Worm (Caenorhabditis elegans) whole organism, young adult: ENCODE data around the gene npax-4.
A peak's percentile ranks its signal among the peaks of the same experiment; 100 is the strongest.

ENCODE experiments used
- B0035.1 ChIP-seq: sonication (generic microtip); optimal IDR thresholded peaks from 2 replicates; lab custom pipeline; 2016; ENCODE audit warnings: missing genetic modification characterization, mild to moderate bottlenecking, missing compliant biosample characterization, missing genotype, missing genetic modification reagents
- B0261.1 ChIP-seq: sonication (generic microtip); optimal IDR thresholded peaks from 2 replicates; lab custom pipeline; 2016; ENCODE audit warnings: mild to moderate bottlenecking, missing genetic modification characterization, moderate library complexity, missing compliant biosample characterization
- B0336.3 ChIP-seq: fragments of 200-800 bp; sonication (Bioruptor generic); IDR thresholded peaks from 2 replicates; pipeline ENCODE4 v1.3.6; 2022; ENCODE audit warnings: missing genetic modification characterization, missing compliant biosample characterization
- C06A6.2 ChIP-seq: fragments of 200-800 bp; sonication (Bioruptor generic); conservative IDR thresholded peaks from 2 replicates; pipeline ENCODE4 v1.3.6; 2022; ENCODE audit warnings: missing genetic modification characterization, missing compliant biosample characterization
- F10E7.11 ChIP-seq: sonication (generic microtip); optimal IDR thresholded peaks from 2 replicates; lab custom pipeline; 2017; ENCODE audit warnings: mild to moderate bottlenecking, missing genetic modification characterization, moderate library complexity, missing compliant biosample characterization
- F22D6.2 ChIP-seq: sonication (generic microtip); optimal IDR thresholded peaks from 2 replicates; lab custom pipeline; 2016; ENCODE audit warnings: mild to moderate bottlenecking, missing genetic modification characterization, missing compliant biosample characterization
- K12H6.12 ChIP-seq: fragments of 200-800 bp; sonication (Bioruptor generic); optimal IDR thresholded peaks from 2 replicates; lab custom pipeline; 2018; ENCODE audit warnings: mild to moderate bottlenecking, missing genetic modification characterization, missing compliant biosample characterization
- Y53G8AR.9 ChIP-seq: fragments of 200-800 bp; sonication (Bioruptor generic); conservative IDR thresholded peaks from 2 replicates; pipeline ENCODE4 v1.3.6; 2022; ENCODE audit warnings: missing genetic modification reagents, missing genetic modification characterization, missing compliant biosample characterization
- Y67H2A.10 ChIP-seq: fragments of 200-800 bp; sonication (Bioruptor generic); conservative IDR thresholded peaks from 2 replicates; pipeline ENCODE4 v1.3.6; 2022; ENCODE audit warnings: missing genetic modification reagents, missing genetic modification characterization, missing compliant biosample characterization
- Y79H2A.3 ChIP-seq: fragments of 200-800 bp; sonication (Bioruptor generic); conservative IDR thresholded peaks from 2 replicates; pipeline ENCODE4 v1.3.6; 2022; ENCODE audit warnings: missing genetic modification reagents, missing genetic modification characterization, missing compliant biosample characterization
- ZK185.1 ChIP-seq: sonication (generic microtip); optimal IDR thresholded peaks from 2 replicates; lab custom pipeline; 2016; ENCODE audit warnings: mild to moderate bottlenecking, missing genetic modification characterization, missing compliant biosample characterization; ENCODE audit not compliant: poor library complexity, severe bottlenecking
- aptf-2 ChIP-seq: fragments of 200-800 bp; sonication (Bioruptor generic); conservative IDR thresholded peaks from 2 replicates; pipeline ENCODE4 v1.3.6; 2022; ENCODE audit warnings: missing genetic modification reagents, missing genetic modification characterization, missing compliant biosample characterization
- attf-3 ChIP-seq: fragments of 200-800 bp; sonication (Bioruptor generic); conservative IDR thresholded peaks from 2 replicates; pipeline ENCODE4 v1.3.6; 2022; ENCODE audit warnings: missing genetic modification reagents, missing genetic modification characterization, missing compliant biosample characterization
- ceh-40 ChIP-seq: fragments of 200-800 bp; sonication (Bioruptor generic); IDR thresholded peaks from 2 replicates; pipeline ENCODE4 v1.3.6; 2022; ENCODE audit warnings: missing genetic modification characterization, missing compliant biosample characterization
- efl-1 ChIP-seq: fragments of 150-350 bp; optimal IDR thresholded peaks from 2 replicates; lab custom pipeline; 2014; ENCODE audit warnings: missing biosample characterization, missing genetic modification reagents, missing genetic modification characterization
- egl-18 ChIP-seq: fragments of 200-800 bp; sonication (Bioruptor generic); IDR thresholded peaks from 2 replicates; pipeline ENCODE4 v1.3.6; 2022; ENCODE audit warnings: missing genetic modification reagents, missing genetic modification characterization, missing compliant biosample characterization
- egl-44 ChIP-seq: fragments of 200-800 bp; sonication (Bioruptor generic); IDR thresholded peaks from 2 replicates; pipeline ENCODE4 v1.3.6; 2022; ENCODE audit warnings: missing genetic modification reagents, missing genetic modification characterization, missing compliant biosample characterization
- ekl-4 ChIP-seq: fragments of 200-800 bp; sonication (Bioruptor generic); IDR thresholded peaks from 2 replicates; pipeline ENCODE4 v1.3.6; 2022; ENCODE audit warnings: missing genetic modification reagents, missing genetic modification characterization, missing compliant biosample characterization
- hlh-26 ChIP-seq: fragments of 200-800 bp; sonication (Bioruptor generic); conservative IDR thresholded peaks from 2 replicates; pipeline ENCODE4 v1.3.6; 2022; ENCODE audit warnings: missing genetic modification reagents, missing genetic modification characterization, missing compliant biosample characterization
- hrde-1 ChIP-seq: sonication (generic microtip); optimal IDR thresholded peaks from 2 replicates; lab custom pipeline; 2016; ENCODE audit warnings: missing genetic modification characterization, mild to moderate bottlenecking, missing compliant biosample characterization, moderate library complexity, missing genotype, missing genetic modification reagents, borderline replicate concordance
- lag-1 ChIP-seq: fragments of 200-800 bp; sonication (Bioruptor generic); IDR thresholded peaks from 2 replicates; pipeline ENCODE4 v1.3.6; 2022; ENCODE audit warnings: missing genetic modification reagents, missing genetic modification characterization, missing compliant biosample characterization
- let-607 ChIP-seq, 2 experiments: fragments of 200-800 bp in 1 of 2; sonication (Bioruptor generic) in 1 of 2; sonication (generic microtip) in 1 of 2; optimal IDR thresholded peaks; 2 replicates each; lab custom pipeline; 2016 to 2018; ENCODE audit warnings: mild to moderate bottlenecking in 2 of 2, missing compliant biosample characterization in 2 of 2, missing genetic modification characterization in 2 of 2, moderate library complexity in 2 of 2, missing genotype in 1 of 2
- lin-26 ChIP-seq: fragments of 200-800 bp; sonication (Bioruptor generic); IDR thresholded peaks from 2 replicates; pipeline ENCODE4 v1.3.6; 2022; ENCODE audit warnings: missing genetic modification reagents, missing genetic modification characterization, missing compliant biosample characterization
- lin-35 ChIP-seq, 3 experiments: fragments of 150-350 bp in 2 of 3; sonication (generic microtip) in 1 of 3; optimal IDR thresholded peaks; 2 replicates each; lab custom pipeline; 2014 to 2018; ENCODE audit warnings: missing biosample characterization in 3 of 3, missing genetic modification characterization in 3 of 3, missing genetic modification reagents in 3 of 3
- lir-1 ChIP-seq: fragments of 200-800 bp; sonication (Bioruptor generic); conservative IDR thresholded peaks from 2 replicates; pipeline ENCODE4 v1.3.6; 2022; ENCODE audit warnings: missing genetic modification reagents, missing genetic modification characterization, missing compliant biosample characterization
- lsl-1 ChIP-seq: fragments of 200-800 bp; sonication (Bioruptor generic); optimal IDR thresholded peaks from 2 replicates; lab custom pipeline; 2018; ENCODE audit warnings: mild to moderate bottlenecking, missing genetic modification characterization, moderate library complexity, missing compliant biosample characterization
- lsy-27 ChIP-seq: sonication (generic microtip); optimal IDR thresholded peaks from 2 replicates; lab custom pipeline; 2017; ENCODE audit warnings: missing genetic modification characterization, mild to moderate bottlenecking, missing compliant biosample characterization, antibody characterized with exemption, missing genotype, borderline replicate concordance; ENCODE audit not compliant: insufficient read depth
- mel-28 ChIP-seq: sonication (generic microtip); optimal IDR thresholded peaks from 2 replicates; lab custom pipeline; 2016; ENCODE audit warnings: borderline replicate concordance, mild to moderate bottlenecking, missing genetic modification characterization, missing compliant biosample characterization
- mes-4 ChIP-seq: sonication (generic microtip); optimal IDR thresholded peaks from 2 replicates; lab custom pipeline; 2016; ENCODE audit warnings: missing genotype, missing genetic modification characterization, missing compliant biosample characterization
- mxl-1 ChIP-seq: sonication (generic microtip); optimal IDR thresholded peaks from 2 replicates; lab custom pipeline; 2016; ENCODE audit warnings: missing genetic modification characterization, missing compliant biosample characterization
- nfya-1 ChIP-seq: sonication (generic microtip); optimal IDR thresholded peaks from 2 replicates; lab custom pipeline; 2017; ENCODE audit warnings: antibody characterized with exemption, missing compliant biosample characterization, missing genetic modification characterization, borderline replicate concordance; ENCODE audit not compliant: insufficient read depth
- nhr-179 ChIP-seq: sonication (generic microtip); optimal IDR thresholded peaks from 2 replicates; lab custom pipeline; 2016; ENCODE audit warnings: mild to moderate bottlenecking, missing genetic modification characterization, missing compliant biosample characterization
- pbrm-1 ChIP-seq: fragments of 200-800 bp; sonication (Bioruptor generic); IDR thresholded peaks from 2 replicates; pipeline ENCODE4 v1.3.6; 2022; ENCODE audit warnings: missing genetic modification reagents, missing genetic modification characterization, missing compliant biosample characterization
- rcor-1 ChIP-seq: fragments of 200-800 bp; sonication (Bioruptor generic); IDR thresholded peaks from 2 replicates; pipeline ENCODE4 v1.3.6; 2022; ENCODE audit warnings: missing genetic modification reagents, missing genetic modification characterization, missing compliant biosample characterization
- rec-8 ChIP-seq, 2 experiments: sonication (generic microtip); optimal IDR thresholded peaks; 2 replicates each; lab custom pipeline; 2016; ENCODE audit warnings: mild to moderate bottlenecking in 2 of 2, missing genetic modification characterization in 2 of 2, missing genetic modification reagents in 2 of 2, missing genotype in 2 of 2, missing biosample characterization in 1 of 2, missing compliant biosample characterization in 1 of 2, moderate library complexity in 1 of 2
- repo-1 ChIP-seq: sonication (generic microtip); optimal IDR thresholded peaks from 2 replicates; lab custom pipeline; 2017; ENCODE audit warnings: mild to moderate bottlenecking, missing genetic modification characterization, missing compliant biosample characterization
- rpc-1 ChIP-seq, 2 experiments: fragments of 150-350 bp in 1 of 2; sonication (generic microtip) in 1 of 2; optimal IDR thresholded peaks; 2 replicates each; lab custom pipeline; 2014 to 2018; ENCODE audit warnings: missing biosample characterization in 1 of 2, missing genetic modification characterization in 1 of 2, missing genetic modification reagents in 1 of 2, missing genotype in 1 of 2
- sdz-38 ChIP-seq: sonication (generic microtip); optimal IDR thresholded peaks from 2 replicates; lab custom pipeline; 2016; ENCODE audit warnings: missing genotype, missing genetic modification characterization, missing compliant biosample characterization
- snpc-1.3 ChIP-seq: sonication (generic microtip); optimal IDR thresholded peaks from 2 replicates; lab custom pipeline; 2017; ENCODE audit warnings: missing genetic modification characterization, mild to moderate bottlenecking, missing compliant biosample characterization, antibody characterized with exemption, moderate library complexity, missing genotype, missing genetic modification reagents; ENCODE audit not compliant: insufficient read depth
- tbp1 ChIP-seq: fragments of 200-800 bp; sonication (Bioruptor generic); optimal IDR thresholded peaks from 2 replicates; lab custom pipeline; 2018; ENCODE audit warnings: mild to moderate bottlenecking, missing genetic modification characterization, missing compliant biosample characterization
- unc-130 ChIP-seq: sonication (generic microtip); optimal IDR thresholded peaks from 2 replicates; lab custom pipeline; 2016; ENCODE audit warnings: missing genetic modification reagents, missing genetic modification characterization, missing compliant biosample characterization
- unc-62 ChIP-seq: fragments of 150-350 bp; optimal IDR thresholded peaks from 2 replicates; lab custom pipeline; 2014; ENCODE audit warnings: missing biosample characterization, missing genetic modification reagents, missing genetic modification characterization
- zfh-2 ChIP-seq: fragments of 200-800 bp; sonication (Bioruptor generic); conservative IDR thresholded peaks from 2 replicates; pipeline ENCODE4 v1.3.6; 2022; ENCODE audit warnings: missing genetic modification reagents, missing genetic modification characterization, missing compliant biosample characterization
- ztf-22 ChIP-seq: fragments of 200-800 bp; sonication (Bioruptor generic); optimal IDR thresholded peaks from 2 replicates; lab custom pipeline; 2018; ENCODE audit warnings: mild to moderate bottlenecking, missing genetic modification characterization, moderate library complexity, missing compliant biosample characterization

npax-4 gene

DNA sequence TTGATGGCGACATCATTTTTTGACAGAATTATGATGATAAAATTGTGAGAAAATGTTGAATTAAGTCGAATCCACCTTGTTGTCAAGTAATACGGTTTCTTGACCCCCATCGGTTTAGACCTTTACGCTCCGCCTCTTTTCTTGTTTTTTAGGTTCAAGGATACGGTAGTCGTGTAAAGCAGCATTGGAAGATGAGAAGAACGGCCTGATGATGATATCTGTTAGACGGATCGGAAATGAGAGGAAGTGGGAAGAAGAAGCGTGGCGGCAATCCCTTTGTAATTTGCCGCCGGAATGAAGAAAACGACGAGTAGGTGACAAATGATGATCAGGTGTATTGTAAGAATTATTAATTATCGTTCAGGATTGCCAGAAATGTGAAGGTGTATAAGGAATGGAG, at the start of gene npax-4:
Gene npax-4 (minus strand): TSS at position 101 of the 400 bp plus-strand sequence.
- TF ChIP-seq K12H6.12 (tag; lab: Kevin White, UChicago) (no peak), lin-35 (GFP tag; optimal IDR thresholded peaks at IDR 0.05; lab: Kevin White, UChicago) (no peak), repo-1 (no peak), B0261.1 (tag; lab: Kevin White, UChicago) (no peak), F10E7.11 (tag; lab: Kevin White, UChicago) (no peak), egl-44 (GFP tag; lab: Robert Waterston, UW) (no peak), mxl-1 (tag; lab: Kevin White, UChicago) (no peak), rpc-1 (optimal IDR thresholded peaks at IDR 0.05; lab: Kevin White, UChicago) (no peak), rpc-1 (tag; optimal IDR thresholded peaks at IDR 0.05; lab: Kevin White, UChicago) (no peak), mel-28 (tag; lab: Kevin White, UChicago) (no peak), hrde-1 (tag; lab: Kevin White, UChicago) (no peak), ztf-22 (no peak), ceh-40 (GFP tag; lab: Robert Waterston, UW) (no peak), nfya-1 (tag; lab: Kevin White, UChicago) (no peak), let-607 (tag; optimal IDR thresholded peaks at IDR 0.05; lab: Kevin White, UChicago) (no peak), nhr-179 (tag; lab: Kevin White, UChicago) (no peak)
- TF ChIP-seq, all 124 proteins: peak for 0

DNA sequence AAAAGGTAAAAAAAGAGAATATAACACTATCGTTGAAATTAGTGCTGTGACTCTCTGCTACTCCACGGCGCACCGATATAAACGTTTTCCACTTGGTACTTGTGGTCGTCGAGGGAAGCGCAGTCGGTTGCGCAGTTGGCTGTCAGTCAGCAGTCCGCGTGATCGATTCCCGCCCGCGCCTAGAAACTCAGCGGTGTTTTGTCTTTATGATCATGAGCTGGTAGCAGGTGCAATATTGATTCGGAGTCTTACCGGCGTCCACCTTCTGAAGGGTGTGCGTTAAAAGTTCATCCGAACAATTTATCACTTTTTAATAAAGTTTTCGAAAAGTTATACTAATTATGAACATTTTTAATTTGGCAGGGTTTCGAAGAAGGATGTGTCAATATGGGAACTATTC, 47.4 kb upstream of the npax-4 start:
- TF ChIP-seq unc-130 (GFP tag; lab: Kevin White, UChicago) (peak; percentile 84), zfh-2 (no peak; the same call in 1 of the 2 replicates), ceh-40 (GFP tag; lab: Robert Waterston, UW) (0 out of 2 replicates have a peak, but pooled peaks have one; percentile 54), mes-4 (tag; lab: Kevin White, UChicago) (peak; percentile 59), egl-18 (GFP tag; lab: Robert Waterston, UW) (no peak), hlh-26 (GFP tag; lab: Robert Waterston, UW) (no peak), ZK185.1 (tag; lab: Kevin White, UChicago) (peak; percentile 91), ekl-4 (peak; percentile 89), aptf-2 (GFP tag; lab: Robert Waterston, UW) (no peak), lir-1 (GFP tag; lab: Robert Waterston, UW) (peak; percentile 76), lag-1 (no peak), snpc-1.3 (tag; lab: Kevin White, UChicago) (peak; percentile 95), B0035.1 (tag; lab: Kevin White, UChicago) (peak; percentile 82), efl-1 (peak; percentile 40), Y53G8AR.9 (GFP tag; lab: Robert Waterston, UW) (peak; percentile 76), F22D6.2 (tag; lab: Kevin White, UChicago) (peak; percentile 51), sdz-38 (no peak), unc-62 (GFP tag; lab: Kevin White, UChicago) (no peak), rcor-1 (GFP tag; lab: Robert Waterston, UW) (peak; percentile 91), pbrm-1 (GFP tag; lab: Robert Waterston, UW) (peak; percentile 69), Y67H2A.10 (GFP tag; lab: Robert Waterston, UW) (0 out of 2 replicates have a peak, but pooled peaks have one; percentile 51), lsl-1 (peak; percentile 66), rec-8 (tag; optimal IDR thresholded peaks at IDR 0.05; lab: Kevin White, UChicago) (peak; percentile 90 to 94), hrde-1 (tag; lab: Kevin White, UChicago) (peak; percentile 86), B0336.3 (peak; percentile 89), nfya-1 (tag; lab: Kevin White, UChicago) (no peak), Y79H2A.3 (peak; percentile 29; the same call in 1 of the 2 replicates), lin-26 (peak; percentile 97), lsy-27 (tag; lab: Kevin White, UChicago) (peak; percentile 75), lin-35 (GFP tag; optimal IDR thresholded peaks at IDR 0.05; lab: Kevin White, UChicago) (peak in 1 of 3 experiments; percentile 84), C06A6.2 (peak; percentile 73; the same call in 1 of the 2 replicates), tbp1 (GFP tag; lab: Kevin White, UChicago) (peak; percentile 98), B0261.1 (tag; lab: Kevin White, UChicago) (peak; percentile 98), attf-3 (GFP tag; lab: Robert Waterston, UW) (peak; percentile 87)
